Worm (Caenorhabditis elegans): Measurements from ENCODE around the gene otpl-4.

DNA sequence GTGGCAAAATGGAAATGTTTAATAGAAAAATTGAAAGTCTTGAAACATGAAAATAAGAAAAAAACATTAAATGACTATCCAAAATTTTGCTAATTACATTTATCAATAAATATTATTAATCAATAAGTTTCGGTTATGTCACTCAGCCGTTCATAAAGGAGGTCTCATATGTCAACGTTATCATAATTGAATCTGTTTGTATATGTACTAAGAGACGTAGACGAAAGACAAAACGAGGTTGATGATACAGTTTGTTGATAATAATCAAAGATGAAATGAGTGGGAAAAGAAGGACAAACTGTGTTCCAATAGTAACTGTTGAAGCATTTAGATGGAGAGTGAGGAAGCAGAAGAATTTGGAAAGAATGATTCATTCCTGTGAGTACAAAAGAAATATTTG is 49.8 kb downstream of the otpl-4 start:
- TF ChIP-seq unc-62 (GFP tag; optimal IDR thresholded peaks at IDR 0.05) (no peak), egl-27 (tag; optimal IDR thresholded peaks at IDR 0.05) (no peak)

Measured in whole organism, L3 larva.